Worm (Caenorhabditis elegans) whole organism, early embryonic: ENCODE measurements around the gene Y51A2A.4.

Source experiments
- B0310.2 ChIP-seq: sonication (generic microtip); optimal IDR thresholded peaks from 2 replicates; lab custom pipeline; 2016; ENCODE audit warnings: mild to moderate bottlenecking, missing genetic modification characterization, missing compliant biosample characterization
- F13C5.2 ChIP-seq: sonication (generic microtip); optimal IDR thresholded peaks from 2 replicates; lab custom pipeline; 2017; ENCODE audit warnings: mild to moderate bottlenecking, missing genetic modification characterization, inconsistent platforms, missing compliant biosample characterization
- ama-1 ChIP-seq: fragments of 150-350 bp; optimal IDR thresholded peaks from 2 replicates; lab custom pipeline; 2014
- flt-1 ChIP-seq: fragments of 200-800 bp; sonication (Bioruptor generic); IDR thresholded peaks from 2 replicates; pipeline ENCODE4 v1.3.6; 2022; ENCODE audit warnings: missing genetic modification characterization, missing compliant biosample characterization
- hmbx-1 ChIP-seq: sonication (generic microtip); optimal IDR thresholded peaks from 2 replicates; lab custom pipeline; 2016; ENCODE audit warnings: mild to moderate bottlenecking, missing genetic modification characterization, missing compliant biosample characterization
- pes-1 ChIP-seq: fragments of 200-800 bp; sonication (Bioruptor generic); IDR thresholded peaks from 2 replicates; pipeline ENCODE4 v1.3.6; 2022; ENCODE audit warnings: missing genetic modification reagents, missing genetic modification characterization, missing compliant biosample characterization
- scrt-1 ChIP-seq: fragments of 200-800 bp; sonication (Bioruptor generic); IDR thresholded peaks from 2 replicates; pipeline ENCODE4 v1.3.6; 2022; ENCODE audit warnings: missing genetic modification characterization, missing compliant biosample characterization
- sea-1 ChIP-seq: fragments of 200-800 bp; sonication (Bioruptor generic); conservative IDR thresholded peaks from 2 replicates; pipeline ENCODE4 v1.3.6; 2022; ENCODE audit warnings: missing genetic modification characterization, missing compliant biosample characterization
- tbx-11 ChIP-seq: fragments of 200-800 bp; sonication (Bioruptor generic); IDR thresholded peaks from 2 replicates; pipeline ENCODE4 v1.3.6; 2022; ENCODE audit warnings: missing genetic modification characterization, missing compliant biosample characterization
- tbx-37 ChIP-seq: fragments of 200-800 bp; sonication (Bioruptor generic); conservative IDR thresholded peaks from 2 replicates; pipeline ENCODE4 v1.3.6; 2022; ENCODE audit warnings: missing genetic modification reagents, missing genetic modification characterization, missing compliant biosample characterization
- tra-4 ChIP-seq: sonication (generic microtip); optimal IDR thresholded peaks from 2 replicates; lab custom pipeline; 2017; ENCODE audit warnings: missing genetic modification characterization, missing compliant biosample characterization

- TF ChIP-seq flt-1 (no peak), scrt-1 (GFP tag; lab: Robert Waterston, UW) (no peak), B0310.2 (tag; lab: Kevin White, UChicago) (no peak), tbx-37 (GFP tag; lab: Robert Waterston, UW) (no peak), hmbx-1 (no peak), ama-1 (lab: Kevin White, UChicago) (no peak), tra-4 (tag; lab: Kevin White, UChicago) (no peak), pes-1 (GFP tag; lab: Robert Waterston, UW) (no peak), F13C5.2 (tag; lab: Kevin White, UChicago) (no peak), tbx-11 (GFP tag; lab: Robert Waterston, UW) (no peak), sea-1 (GFP tag; lab: Robert Waterston, UW) (no peak)
Observed at ce11 chrV:18244408-18244807, 46.3 kb upstream of the Y51A2A.4 start.
